Fruit fly (Drosophila melanogaster) whole organism, wandering third instar larva: ENCODE data around the gene CG34337.

Experiments used
- CrebA ChIP-seq: fragments of 200-800 bp; sonication (Bioruptor generic); optimal IDR thresholded peaks from 2 replicates; lab custom pipeline; 2016; ENCODE audit warnings: missing biosample characterization, mild to moderate bottlenecking, missing genetic modification characterization, borderline replicate concordance
- Hnf4 ChIP-seq: fragments of 200-800 bp; sonication (Bioruptor generic); optimal IDR thresholded peaks from 2 replicates; lab custom pipeline; 2016; ENCODE audit warnings: missing biosample characterization, mild to moderate bottlenecking, missing genetic modification characterization
- Myc ChIP-seq: fragments of >200 bp; optimal IDR thresholded peaks from 2 replicates; lab custom pipeline; 2017
- OdsH ChIP-seq: fragments of 200-800 bp; sonication (Bioruptor generic); optimal IDR thresholded peaks from 2 replicates; lab custom pipeline; 2016; ENCODE audit warnings: missing biosample characterization, mild to moderate bottlenecking, missing genetic modification characterization
- br ChIP-seq: fragments of 200-800 bp; sonication (Bioruptor generic); optimal IDR thresholded peaks from 2 replicates; lab custom pipeline; 2016; ENCODE audit warnings: missing biosample characterization, missing genetic modification characterization
- lola ChIP-seq: fragments of >200 bp; optimal IDR thresholded peaks from 2 replicates; lab custom pipeline; 2017; ENCODE audit warnings: missing biosample characterization, missing genetic modification characterization
- pan ChIP-seq: fragments of >200 bp; optimal IDR thresholded peaks from 2 replicates; lab custom pipeline; 2017
- psq ChIP-seq: fragments of 200-800 bp; sonication (Bioruptor generic); optimal IDR thresholded peaks from 3 replicates; lab custom pipeline; 2017; ENCODE audit warnings: missing biosample characterization, mild to moderate bottlenecking, missing genetic modification characterization, moderate library complexity
- usp ChIP-seq: fragments of >200 bp; optimal IDR thresholded peaks from 2 replicates; lab custom pipeline; 2017; ENCODE audit warnings: missing biosample characterization, missing genetic modification characterization

dm6 chrX:7377840-7378239 lies 39.2 kb upstream of the CG34337 start, which contains the start of gene CheA7a:
- TF ChIP-seq usp (no peak), Myc (lab: Kevin White, UChicago) (no peak), lola (GFP tag; lab: Kevin White, UChicago) (no peak), pan (no peak), CrebA (no peak), br (GFP tag; lab: Kevin White, UChicago) (no peak), OdsH (GFP tag; lab: Kevin White, UChicago) (no peak), psq (GFP tag; lab: Kevin White, UChicago) (no peak), Hnf4 (GFP tag; lab: Kevin White, UChicago) (no peak)
